Worm (Caenorhabditis elegans): ENCODE data around the gene C17F4.2.

DNA sequence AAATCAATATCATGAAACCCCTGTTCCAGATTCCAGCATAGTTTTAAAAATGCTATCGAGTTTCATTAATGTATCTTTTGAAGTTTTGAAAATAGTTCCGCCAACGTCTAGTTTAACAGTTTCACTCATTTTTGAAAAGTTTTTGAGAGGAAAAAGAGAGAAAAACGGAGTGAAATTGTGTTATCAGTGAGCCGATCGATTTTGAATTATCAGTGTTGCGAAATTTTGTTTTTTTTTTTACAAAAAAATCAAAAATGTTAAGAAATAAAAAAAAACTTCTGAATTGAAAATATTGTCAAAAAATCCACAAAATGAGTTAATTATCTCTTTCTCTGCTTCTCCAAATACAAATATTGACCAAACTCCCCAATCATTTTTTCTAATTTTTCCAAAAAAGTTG lies 25.8 kb upstream of the C17F4.2 start, which contains the start of gene ZC239.13:
- no peak for TF ChIP-seq scrt-1 (GFP tag; IDR thresholded peaks at IDR 0.05)
- TF ChIP-seq ama-1 (optimal IDR thresholded peaks at IDR 0.05), result no peak
- TF ChIP-seq hnd-1 (tag; optimal IDR thresholded peaks at IDR 0.05), result no peak
- TF ChIP-seq ceh-36 (tag; optimal IDR thresholded peaks at IDR 0.05), result no peak
- no peak for TF ChIP-seq F13C5.2 (tag; optimal IDR thresholded peaks at IDR 0.05)
- TF ChIP-seq aly-1 (tag; optimal IDR thresholded peaks at IDR 0.05), result no peak
- no peak for TF ChIP-seq flt-1 (GFP tag; IDR thresholded peaks at IDR 0.05)
- TF ChIP-seq pes-1 (GFP tag; IDR thresholded peaks at IDR 0.05), result no peak
- TF ChIP-seq sea-1 (GFP tag; conservative IDR thresholded peaks at IDR 0.05), result no peak
- TF ChIP-seq hmbx-1 (tag; optimal IDR thresholded peaks at IDR 0.05), result no peak
